Fruit fly (Drosophila melanogaster): ENCODE results near the gene CG14229.

DNA sequence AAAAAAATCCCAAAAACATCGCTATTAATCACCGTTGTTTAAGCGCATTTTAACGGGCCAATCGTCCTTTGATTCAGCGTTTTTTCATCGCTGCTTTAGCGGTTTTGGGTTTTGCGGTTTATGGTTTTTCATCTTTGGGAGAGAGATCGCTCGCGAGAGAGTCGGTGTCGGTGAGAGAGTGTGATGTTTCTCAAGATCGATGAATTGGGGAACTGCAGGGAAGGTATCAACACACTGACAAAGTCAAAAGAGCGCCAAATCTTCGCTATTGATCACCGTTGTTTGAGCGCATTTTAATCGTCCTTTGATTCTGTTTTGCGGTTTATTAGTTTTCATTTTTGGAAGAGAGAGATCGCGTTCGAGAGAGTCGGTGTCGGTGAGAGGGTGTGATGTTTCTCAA is 5.0 kb downstream of the CG14229 start:
- TF ChIP-seq usp (GFP tag; optimal IDR thresholded peaks at IDR 0.05) (no peak), psq (optimal IDR thresholded peaks at IDR 0.05) (no peak)

All from whole organism.